Fruit fly (Drosophila melanogaster): ENCODE results near the gene Dph4.
A peak's percentile ranks its signal among the peaks of the same experiment; 100 is the strongest.

Dph4 gene

DNA sequence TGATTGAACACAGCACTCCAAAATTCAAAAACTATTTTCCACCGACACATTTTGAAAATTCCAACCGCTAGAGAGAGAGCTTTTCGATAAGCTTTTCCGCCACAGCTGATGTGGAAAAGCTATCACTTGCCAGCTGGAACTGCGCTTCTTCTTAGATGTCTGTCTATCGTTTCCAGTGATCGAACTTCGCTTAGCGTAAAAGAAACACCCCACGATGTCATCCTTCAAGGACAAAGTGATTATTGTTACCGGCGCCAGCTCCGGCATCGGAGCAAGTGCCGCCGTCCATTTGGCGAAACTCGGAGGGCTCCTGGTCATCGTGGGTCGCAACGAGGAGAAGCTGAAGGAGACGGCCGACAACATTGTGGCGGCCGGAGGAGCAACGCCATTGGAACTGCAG is 8.3 kb upstream of the Dph4 start, which contains the start of gene CG31549 (continued):
- TF ChIP-seq pfk (GFP tag; optimal IDR thresholded peaks at IDR 0.05) (no peak), lov (optimal IDR thresholded peaks at IDR 0.05) (no peak), lov (GFP tag; IDR thresholded peaks at IDR 0.05) (no peak), CG13775 (GFP tag; optimal IDR thresholded peaks at IDR 0.05) (no peak), gcm2 (GFP tag; optimal IDR thresholded peaks at IDR 0.05) (no peak)

DNA sequence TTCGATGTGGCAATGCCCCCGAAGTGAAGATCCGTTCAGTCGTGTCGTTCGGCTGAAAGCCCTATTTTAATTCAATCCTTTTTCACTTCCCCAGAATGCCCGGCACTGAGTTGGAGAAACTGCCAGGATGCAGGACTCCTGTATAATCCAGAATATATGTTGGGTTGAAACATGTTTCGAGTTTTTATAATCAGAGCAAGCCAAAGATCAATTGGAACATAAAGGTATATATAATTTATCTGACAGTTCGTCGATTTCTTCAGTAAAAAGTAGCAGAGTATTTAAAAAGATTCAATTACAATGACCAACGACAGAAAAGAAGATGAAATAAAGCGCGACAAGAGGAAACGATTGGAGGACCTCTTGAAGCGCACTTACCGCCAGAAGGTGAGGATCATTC is 3.6 kb upstream of the Dph4 start, which contains the start of gene CG31551:
Gene CG31551 (plus strand): TSS at position 301 of the 400 bp plus-strand sequence.
- TF ChIP-seq Blimp-1 (GFP tag; optimal IDR thresholded peaks at IDR 0.05) (no peak), PHDP (tag; optimal IDR thresholded peaks at IDR 0.05) (no peak), Ravus (GFP tag; IDR thresholded peaks at IDR 0.05) (no peak), emc (GFP tag; optimal IDR thresholded peaks at IDR 0.05) (no peak), Drgx (GFP tag; IDR thresholded peaks at IDR 0.05) (no peak), hbn (GFP tag; IDR thresholded peaks at IDR 0.05; ENCODE audit: partially characterized antibody) (no peak), CG1602 (GFP tag; optimal IDR thresholded peaks at IDR 0.05) (no peak), crp (GFP tag; optimal IDR thresholded peaks at IDR 0.05) (no peak)

DNA sequence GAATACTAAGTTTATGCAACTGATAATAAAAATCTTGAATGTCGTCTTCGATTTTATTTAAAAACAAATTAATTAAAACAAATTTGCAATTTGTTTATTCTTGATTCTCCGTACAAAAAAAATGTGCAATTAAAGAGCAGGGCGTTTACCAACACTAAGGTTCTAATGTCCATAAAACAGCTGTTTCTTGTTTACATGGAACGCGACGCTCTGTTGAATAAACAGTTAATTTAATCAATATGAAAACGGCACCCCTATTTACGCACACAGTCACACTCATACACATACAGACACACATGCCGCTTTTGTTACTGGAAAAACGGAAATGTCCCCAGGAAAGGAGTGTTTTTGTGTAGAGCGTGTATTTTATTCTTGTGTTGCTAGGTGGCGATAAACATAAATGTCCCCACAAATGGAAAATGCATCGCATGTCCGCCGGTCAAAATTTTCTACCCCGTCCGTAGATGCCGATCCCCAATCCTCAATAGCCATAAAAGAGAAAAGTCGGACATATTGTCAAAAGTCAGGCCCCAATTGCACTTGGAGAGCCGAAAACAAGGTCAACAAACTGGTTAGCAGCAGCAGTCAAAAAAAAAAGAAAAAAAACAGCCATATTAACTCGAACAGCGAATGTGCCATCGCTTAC is 817 bp downstream of the Dph4 start:
- TF ChIP-seq cato (GFP tag; optimal IDR thresholded peaks at IDR 0.05; ENCODE audit: borderline replicate concordance) (peak; percentile 54), Fer3 (tag; optimal IDR thresholded peaks at IDR 0.05) (peak; percentile 81), CTCF (GFP tag; optimal IDR thresholded peaks at IDR 0.05) (peak; percentile 45), Antp (GFP tag; optimal IDR thresholded peaks at IDR 0.05) (peak; percentile 56), chn (GFP tag; optimal IDR thresholded peaks at IDR 0.05) (peak; percentile 52), CG4707 (GFP tag; optimal IDR thresholded peaks at IDR 0.05) (peak; percentile 89), CG9609 (GFP tag; optimal IDR thresholded peaks at IDR 0.05) (peak; percentile 29), CG2889 (GFP tag; IDR thresholded peaks at IDR 0.05) (no peak), kah (GFP tag; optimal IDR thresholded peaks at IDR 0.05) (peak; percentile 63), z (GFP tag; IDR thresholded peaks at IDR 0.05) (no peak), CG16863 (GFP tag; optimal IDR thresholded peaks at IDR 0.05) (peak; percentile 71), yki (optimal IDR thresholded peaks at IDR 0.05) (no peak), gsb-n (tag; optimal IDR thresholded peaks at IDR 0.05) (peak; percentile 83), trh (GFP tag; optimal IDR thresholded peaks at IDR 0.05) (peak; percentile 37), zfh2 (GFP tag; optimal IDR thresholded peaks at IDR 0.05) (no peak), B-H1 (GFP tag; IDR thresholded peaks at IDR 0.05) (no peak), CG3163 (GFP tag; optimal IDR thresholded peaks at IDR 0.05) (peak; percentile 64), CG7372 (GFP tag; IDR thresholded peaks at IDR 0.05) (no peak), Usf (GFP tag; optimal IDR thresholded peaks at IDR 0.05) (no peak), Scr (GFP tag; IDR thresholded peaks at IDR 0.05; ENCODE audit: partially characterized antibody) (no peak), crp (GFP tag; optimal IDR thresholded peaks at IDR 0.05) (peak; percentile 64 to 88), Dbx (GFP tag; IDR thresholded peaks at IDR 0.05) (no peak), Bteb2 (GFP tag; optimal IDR thresholded peaks at IDR 0.05) (peak; percentile 54), hkb (optimal IDR thresholded peaks at IDR 0.05) (no peak), hkb (GFP tag; IDR thresholded peaks at IDR 0.05) (no peak), CG7745 (tag; optimal IDR thresholded peaks at IDR 0.05) (peak; percentile 76), Poxn (GFP tag; IDR thresholded peaks at IDR 0.05) (no peak), dpn (GFP tag; optimal IDR thresholded peaks at IDR 0.05) (peak; percentile 47 to 72), chinmo (GFP tag; IDR thresholded peaks at IDR 0.05; ENCODE audit: partially characterized antibody) (no peak), CG10979 (tag; optimal IDR thresholded peaks at IDR 0.05) (peak; percentile 46), CG15696 (tag; optimal IDR thresholded peaks at IDR 0.05) (peak; percentile 92), ci (GFP tag; IDR thresholded peaks at IDR 0.05) (no peak), CG10565 (GFP tag; optimal IDR thresholded peaks at IDR 0.05) (no peak), CG14014 (GFP tag; IDR thresholded peaks at IDR 0.05) (no peak), stc (GFP tag; IDR thresholded peaks at IDR 0.05) (no peak), nau (GFP tag; optimal IDR thresholded peaks at IDR 0.05) (peak; percentile 83), CG7556 (GFP tag; optimal IDR thresholded peaks at IDR 0.05) (peak; percentile 68)
